Fruit fly (Drosophila melanogaster) whole organism, embryonic: ENCODE results near the gene papi.

Experiments used
- CG10267 ChIP-seq: fragments of 200-800 bp; sonication (Bioruptor generic); optimal IDR thresholded peaks from 2 replicates; lab custom pipeline; 2018; ENCODE audit warnings: missing biosample characterization, mild to moderate bottlenecking, missing genetic modification characterization, moderate library complexity
- CG10321 ChIP-seq: fragments of 200-800 bp; sonication (Bioruptor generic); IDR thresholded peaks from 2 replicates; pipeline ENCODE4 v1.3.6; 2022; ENCODE audit warnings: missing biosample characterization, missing genetic modification characterization
- CG10959 ChIP-seq: fragments of 200-800 bp; sonication (Bioruptor generic); IDR thresholded peaks from 2 replicates; pipeline ENCODE4 v1.3.6; 2022; ENCODE audit warnings: missing biosample characterization, missing genetic modification characterization
- CG11504 ChIP-seq: fragments of 200-800 bp; sonication (Bioruptor generic); optimal IDR thresholded peaks from 3 replicates; lab custom pipeline; 2019; ENCODE audit warnings: missing biosample characterization, mild to moderate bottlenecking, missing genetic modification characterization, moderate library complexity
- CG11560 ChIP-seq: fragments of 200-800 bp; sonication (Bioruptor generic); IDR thresholded peaks from 3 replicates; pipeline ENCODE4 v1.3.6; 2022; ENCODE audit warnings: missing biosample characterization, missing genetic modification characterization
- CG12155 ChIP-seq: fragments of 200-800 bp; sonication (Bioruptor generic); optimal IDR thresholded peaks from 3 replicates; lab custom pipeline; 2016; ENCODE audit warnings: missing biosample characterization, missing genetic modification characterization
- CG13424 ChIP-seq: fragments of 200-800 bp; sonication (Bioruptor generic); optimal IDR thresholded peaks from 2 replicates; lab custom pipeline; 2019; ENCODE audit warnings: missing biosample characterization, mild to moderate bottlenecking, missing genetic modification characterization, moderate library complexity
- CG14860 ChIP-seq: fragments of 200-800 bp; sonication (Bioruptor generic); IDR thresholded peaks from 3 replicates; pipeline ENCODE4 v1.3.6; 2022; ENCODE audit warnings: missing biosample characterization, missing genetic modification characterization; ENCODE audit not compliant: partially characterized antibody
- CG2120 ChIP-seq: fragments of 200-800 bp; sonication (Bioruptor generic); optimal IDR thresholded peaks from 3 replicates; lab custom pipeline; 2016; ENCODE audit warnings: missing biosample characterization, missing genetic modification characterization
- CG3163 ChIP-seq: fragments of 200-800 bp; sonication (Bioruptor generic); optimal IDR thresholded peaks from 3 replicates; lab custom pipeline; 2016; ENCODE audit warnings: missing biosample characterization, missing genetic modification characterization
- CG33213 ChIP-seq: fragments of 200-800 bp; sonication (Bioruptor generic); optimal IDR thresholded peaks from 3 replicates; lab custom pipeline; 2016; ENCODE audit warnings: missing biosample characterization, missing genetic modification characterization
- CG34376 ChIP-seq: fragments of 200-800 bp; sonication (Bioruptor generic); optimal IDR thresholded peaks from 2 replicates; lab custom pipeline; 2018; ENCODE audit warnings: missing biosample characterization, mild to moderate bottlenecking, missing genetic modification characterization
- CG4360 ChIP-seq: fragments of 200-800 bp; sonication (Bioruptor generic); IDR thresholded peaks from 2 replicates; pipeline ENCODE4 v1.3.6; 2022; ENCODE audit warnings: missing biosample characterization, missing genetic modification characterization
- CG5180 ChIP-seq: fragments of 200-800 bp; sonication (Bioruptor generic); optimal IDR thresholded peaks from 3 replicates; lab custom pipeline; 2017; ENCODE audit warnings: missing biosample characterization, missing genetic modification characterization, mild to moderate bottlenecking, moderate library complexity, missing genetic modification reagents
- CG5245 ChIP-seq: fragments of 200-800 bp; sonication (Bioruptor generic); optimal IDR thresholded peaks from 3 replicates; lab custom pipeline; 2016; ENCODE audit warnings: missing biosample characterization, missing genetic modification characterization
- CG6813 ChIP-seq: fragments of 200-800 bp; sonication (Bioruptor generic); optimal IDR thresholded peaks from 2 replicates; lab custom pipeline; 2017; ENCODE audit warnings: missing biosample characterization, missing genetic modification characterization, mild to moderate bottlenecking, moderate library complexity, missing genetic modification reagents
- CG6854 ChIP-seq: fragments of 200-800 bp; sonication (Bioruptor generic); optimal IDR thresholded peaks from 3 replicates; lab custom pipeline; 2017; ENCODE audit warnings: missing biosample characterization, mild to moderate bottlenecking, missing genetic modification characterization
- CG7786 ChIP-seq: fragments of 200-800 bp; sonication (Bioruptor generic); optimal IDR thresholded peaks from 2 replicates; lab custom pipeline; 2016; ENCODE audit warnings: missing biosample characterization, missing genetic modification characterization
- CoRest ChIP-seq: fragments of 200-800 bp; sonication (Bioruptor generic); optimal IDR thresholded peaks from 3 replicates; lab custom pipeline; 2018; ENCODE audit warnings: missing biosample characterization, mild to moderate bottlenecking, missing genetic modification characterization, moderate library complexity
- D19A ChIP-seq: fragments of 200-800 bp; optimal IDR thresholded peaks from 3 replicates; lab custom pipeline; 2019; ENCODE audit warnings: missing biosample characterization, mild to moderate bottlenecking, missing genetic modification characterization, moderate library complexity
- Deaf1 ChIP-seq: fragments of 200-800 bp; optimal IDR thresholded peaks from 3 replicates; lab custom pipeline; 2019; ENCODE audit warnings: missing biosample characterization, mild to moderate bottlenecking, missing genetic modification characterization, moderate library complexity
- Drgx ChIP-seq: fragments of 200-800 bp; sonication (Bioruptor generic); IDR thresholded peaks from 2 replicates; pipeline ENCODE4 v1.3.6; 2022; ENCODE audit warnings: missing biosample characterization, missing genetic modification characterization
- Ets97D ChIP-seq: fragments of 200-800 bp; sonication (Bioruptor generic); optimal IDR thresholded peaks from 3 replicates; lab custom pipeline; 2016; ENCODE audit warnings: missing biosample characterization, missing genetic modification characterization
- Fer3 ChIP-seq: fragments of 200-800 bp; sonication (Bioruptor generic); optimal IDR thresholded peaks from 2 replicates; lab custom pipeline; 2018; ENCODE audit warnings: missing biosample characterization, mild to moderate bottlenecking, missing genetic modification characterization, moderate library complexity
- HHEX ChIP-seq: fragments of 200-800 bp; sonication (Bioruptor generic); optimal IDR thresholded peaks from 3 replicates; lab custom pipeline; 2017; ENCODE audit warnings: missing biosample characterization, mild to moderate bottlenecking, missing genetic modification characterization, missing genetic modification reagents
- HLH3B ChIP-seq: fragments of 200-800 bp; sonication (Bioruptor generic); IDR thresholded peaks from 2 replicates; pipeline ENCODE4 v1.3.6; 2022; ENCODE audit warnings: missing biosample characterization, missing genetic modification characterization
- Mad ChIP-seq: fragments of 200-800 bp; sonication (Bioruptor generic); optimal IDR thresholded peaks from 2 replicates; lab custom pipeline; 2016; ENCODE audit warnings: missing biosample characterization, missing genetic modification characterization
- PHDP ChIP-seq: fragments of 200-800 bp; sonication (Bioruptor generic); optimal IDR thresholded peaks from 3 replicates; lab custom pipeline; 2018; ENCODE audit warnings: missing biosample characterization, mild to moderate bottlenecking, missing genetic modification characterization, moderate library complexity
- Poxn ChIP-seq: fragments of 200-800 bp; sonication (Bioruptor generic); IDR thresholded peaks from 2 replicates; pipeline ENCODE4 v1.3.6; 2022; ENCODE audit warnings: missing biosample characterization, missing genetic modification characterization
- Rx ChIP-seq: fragments of 200-800 bp; sonication (Bioruptor generic); IDR thresholded peaks from 2 replicates; pipeline ENCODE4 v1.3.6; 2022; ENCODE audit warnings: missing biosample characterization, missing genetic modification characterization
- Sry-β ChIP-seq: fragments of 200-800 bp; sonication (Bioruptor generic); optimal IDR thresholded peaks from 2 replicates; lab custom pipeline; 2018; ENCODE audit warnings: missing biosample characterization, mild to moderate bottlenecking, missing genetic modification characterization, moderate library complexity
- Taf1 ChIP-seq: fragments of 200-800 bp; sonication (Bioruptor generic); IDR thresholded peaks from 2 replicates; pipeline ENCODE4 v1.3.6; 2022; ENCODE audit warnings: missing biosample characterization, missing genetic modification characterization
- Usf ChIP-seq: fragments of 200-800 bp; sonication (Bioruptor generic); optimal IDR thresholded peaks from 2 replicates; lab custom pipeline; 2017; ENCODE audit warnings: missing genotype, missing biosample characterization, missing genetic modification characterization
- Xrp1 ChIP-seq: fragments of 200-800 bp; sonication (Bioruptor generic); IDR thresholded peaks from 2 replicates; pipeline ENCODE4 v1.3.6; 2022; ENCODE audit warnings: missing biosample characterization, missing genetic modification characterization
- ap ChIP-seq: fragments of 200-800 bp; sonication (Bioruptor generic); IDR thresholded peaks from 2 replicates; pipeline ENCODE4 v1.3.6; 2022; ENCODE audit warnings: missing biosample characterization, missing genetic modification characterization
- ase ChIP-seq: fragments of 200-800 bp; sonication (Bioruptor generic); IDR thresholded peaks from 3 replicates; pipeline ENCODE4 v1.3.6; 2022; ENCODE audit warnings: missing biosample characterization, missing genetic modification characterization
- cad ChIP-seq: fragments of >200 bp; optimal IDR thresholded peaks from 2 replicates; lab custom pipeline; 2017; ENCODE audit warnings: missing biosample characterization, missing genetic modification characterization
- cg ChIP-seq: fragments of 200-800 bp; sonication (Bioruptor generic); optimal IDR thresholded peaks from 3 replicates; lab custom pipeline; 2019; ENCODE audit warnings: missing biosample characterization, mild to moderate bottlenecking, missing genetic modification characterization, moderate library complexity
- chif ChIP-seq, 2 experiments: fragments of 200-800 bp; sonication (Bioruptor generic); optimal IDR thresholded peaks; 3 replicates each; lab custom pipeline; 2016; ENCODE audit warnings: missing biosample characterization in 2 of 2, missing genetic modification characterization in 2 of 2
- chinmo ChIP-seq: fragments of 200-800 bp; sonication (Bioruptor generic); IDR thresholded peaks from 4 replicates; pipeline ENCODE4 v1.3.6; 2022; ENCODE audit warnings: missing biosample characterization, missing genetic modification characterization; ENCODE audit not compliant: partially characterized antibody
- cwo ChIP-seq: fragments of 200-800 bp; sonication (Bioruptor generic); optimal IDR thresholded peaks from 3 replicates; lab custom pipeline; 2017; ENCODE audit warnings: missing biosample characterization, missing genetic modification characterization, mild to moderate bottlenecking, moderate library complexity, missing genetic modification reagents
- dm ChIP-seq: fragments of 200-800 bp; sonication (Bioruptor generic); optimal IDR thresholded peaks from 3 replicates; lab custom pipeline; 2016; ENCODE audit warnings: missing biosample characterization, missing genetic modification characterization
- gce ChIP-seq: fragments of 200-800 bp; sonication (Bioruptor generic); IDR thresholded peaks from 3 replicates; pipeline ENCODE4 v1.3.6; 2022; ENCODE audit warnings: missing biosample characterization, missing genetic modification characterization
- hbn ChIP-seq: fragments of 200-800 bp; sonication (Bioruptor generic); IDR thresholded peaks from 2 replicates; pipeline ENCODE4 v1.3.6; 2022; ENCODE audit warnings: missing biosample characterization, missing genetic modification characterization; ENCODE audit not compliant: partially characterized antibody
- klu ChIP-seq: fragments of 200-800 bp; sonication (Bioruptor generic); IDR thresholded peaks from 2 replicates; pipeline ENCODE4 v1.3.6; 2022; ENCODE audit warnings: missing biosample characterization, missing genetic modification characterization
- lmd ChIP-seq: fragments of 200-800 bp; sonication (Bioruptor generic); IDR thresholded peaks from 2 replicates; pipeline ENCODE4 v1.3.6; 2022; ENCODE audit warnings: missing biosample characterization, missing genetic modification characterization
- pum ChIP-seq: fragments of 200-800 bp; sonication (Bioruptor generic); optimal IDR thresholded peaks from 2 replicates; lab custom pipeline; 2016; ENCODE audit warnings: missing biosample characterization, missing genetic modification characterization
- seq ChIP-seq: fragments of 200-800 bp; sonication (Bioruptor generic); IDR thresholded peaks from 2 replicates; pipeline ENCODE4 v1.3.6; 2022; ENCODE audit warnings: missing biosample characterization, missing genetic modification characterization
- sim ChIP-seq: fragments of 200-800 bp; sonication (Bioruptor generic); IDR thresholded peaks from 2 replicates; pipeline ENCODE4 v1.3.6; 2022; ENCODE audit warnings: missing biosample characterization, missing genetic modification characterization
- zf30C ChIP-seq: fragments of 200-800 bp; sonication (Bioruptor generic); optimal IDR thresholded peaks from 3 replicates; lab custom pipeline; 2018; ENCODE audit warnings: missing biosample characterization, mild to moderate bottlenecking, missing genetic modification characterization

The papi gene

dm6 chr2L:2175930-2176643 is 44.5 kb upstream of the papi start (continued):
- TF ChIP-seq CG33213, result no peak
- no peak for TF ChIP-seq CG14860 (GFP tag; lab: Robert Waterston, UW)
- TF ChIP-seq pum (GFP tag; lab: Kevin White, UChicago), result no peak
- no peak for TF ChIP-seq sim (GFP tag; lab: Robert Waterston, UW)
- TF ChIP-seq Rx, result no peak
- peak; percentile 68 for TF ChIP-seq Fer3 (tag; lab: Kevin White, UChicago)
- peak; percentile 70 for TF ChIP-seq CG11504 (tag; lab: Kevin White, UChicago)
- TF ChIP-seq lmd (GFP tag; lab: Robert Waterston, UW), result peak; percentile 48
- TF ChIP-seq cg (GFP tag; lab: Kevin White, UChicago), result no peak
- TF ChIP-seq CG3163 (GFP tag; lab: Kevin White, UChicago), result no peak
- no peak for TF ChIP-seq CG34376
- no peak for TF ChIP-seq dm
- peak; percentile 67; the same call in 1 of the 4 replicates for TF ChIP-seq chinmo (GFP tag; lab: Robert Waterston, UW)
- TF ChIP-seq gce (GFP tag; lab: Robert Waterston, UW), result no peak
- TF ChIP-seq Usf (GFP tag; lab: Kevin White, UChicago), result peak; percentile 44
- TF ChIP-seq Drgx, result peak; percentile 52; the same call in 1 of the 2 replicates
- peak; percentile 36 for TF ChIP-seq cad (GFP tag; lab: Kevin White, UChicago)
- TF ChIP-seq Poxn, result no peak
- TF ChIP-seq CG6813 (GFP tag; lab: Kevin White, UChicago), result no peak
- TF ChIP-seq CG2120, result peak; percentile 79
- TF ChIP-seq ap (GFP tag; lab: Robert Waterston, UW), result no peak
- TF ChIP-seq hbn (GFP tag; lab: Robert Waterston, UW), result no peak
- peak; percentile 76 for TF ChIP-seq CoRest (tag; lab: Kevin White, UChicago)
- no peak for TF ChIP-seq chif (GFP tag; optimal IDR thresholded peaks at IDR 0.05; lab: Kevin White, UChicago)
- peak; percentile 45 for TF ChIP-seq CG12155
- 0 out of 3 replicates have a peak, but pooled peaks have one; percentile 13 for TF ChIP-seq CG11560 (tag; lab: Robert Waterston, UW)
- TF ChIP-seq Deaf1 (tag; lab: Kevin White, UChicago), result peak; percentile 22
- TF ChIP-seq CG7786, result peak; percentile 13
- TF ChIP-seq D19A (tag; lab: Kevin White, UChicago), result no peak
- peak; percentile 25; the same call in 1 of the 2 replicates for TF ChIP-seq Xrp1
- TF ChIP-seq Taf1 (GFP tag; lab: Robert Waterston, UW), result peak; percentile 20; the same call in 1 of the 2 replicates
- peak; percentile 28 for TF ChIP-seq CG6854 (GFP tag; lab: Kevin White, UChicago)
- no peak for TF ChIP-seq CG4360 (GFP tag; lab: Robert Waterston, UW)
- no peak for TF ChIP-seq seq (GFP tag; lab: Robert Waterston, UW)
- no peak for TF ChIP-seq zf30C (GFP tag; lab: Kevin White, UChicago)
- TF ChIP-seq CG10321, result no peak
- peak; percentile 17 for TF ChIP-seq CG10267
- peak; percentile 1 for TF ChIP-seq CG5180 (GFP tag; lab: Kevin White, UChicago)
- TF ChIP-seq ase (GFP tag; lab: Robert Waterston, UW), result 0 out of 3 replicates have a peak, but pooled peaks have one; percentile 33
- peak; percentile 40 for TF ChIP-seq HHEX
- no peak for TF ChIP-seq Sry-β (GFP tag; lab: Kevin White, UChicago)
- TF ChIP-seq HLH3B (GFP tag; lab: Robert Waterston, UW), result 0 out of 2 replicates have a peak, but pooled peaks have one; percentile 40
- peak; percentile 70 for TF ChIP-seq PHDP (tag; lab: Kevin White, UChicago)
- TF ChIP-seq cwo (GFP tag; lab: Kevin White, UChicago), result peak; percentile 68
- no peak for TF ChIP-seq Ets97D (GFP tag; lab: Kevin White, UChicago)
- no peak for TF ChIP-seq CG10959 (GFP tag; lab: Robert Waterston, UW)
- no peak for TF ChIP-seq klu (GFP tag; lab: Robert Waterston, UW)
- TF ChIP-seq CG13424, result peak; percentile 71
- peak; percentile 14 for TF ChIP-seq CG5245
- no peak for TF ChIP-seq Mad (GFP tag; lab: Kevin White, UChicago)
